Fruit fly (Drosophila melanogaster) whole organism, embryonic: ENCODE measurements around the gene CG11241.

Experiments used
- Awh ChIP-seq: fragments of 200-800 bp; sonication (Bioruptor generic); IDR thresholded peaks from 2 replicates; pipeline ENCODE4, ENCODE4 v1.3.6; 2022; ENCODE audit warnings: missing biosample characterization, missing genetic modification characterization
- B-H1 ChIP-seq: fragments of 200-800 bp; sonication (Bioruptor generic); IDR thresholded peaks from 3 replicates; pipeline ENCODE4 v1.3.6; 2022; ENCODE audit warnings: missing biosample characterization, missing genetic modification characterization
- Blimp-1 ChIP-seq: fragments of 200-800 bp; sonication (Bioruptor generic); optimal IDR thresholded peaks from 3 replicates; lab custom pipeline; 2018; ENCODE audit warnings: missing biosample characterization, missing genetic modification characterization, mild to moderate bottlenecking, moderate library complexity, missing genetic modification reagents
- CG1233 ChIP-seq: fragments of 200-800 bp; sonication (Bioruptor generic); optimal IDR thresholded peaks from 4 replicates; lab custom pipeline; 2018; ENCODE audit warnings: missing biosample characterization, mild to moderate bottlenecking, missing genetic modification characterization
- CG12769 ChIP-seq: fragments of 200-800 bp; sonication (Bioruptor generic); optimal IDR thresholded peaks from 2 replicates; lab custom pipeline; 2019; ENCODE audit warnings: missing biosample characterization, mild to moderate bottlenecking, missing genetic modification characterization, moderate library complexity
- CG13296 ChIP-seq: fragments of 200-800 bp; sonication (Bioruptor generic); optimal IDR thresholded peaks from 3 replicates; lab custom pipeline; 2018; ENCODE audit warnings: missing biosample characterization, mild to moderate bottlenecking, missing genetic modification characterization
- CG14710 ChIP-seq: fragments of 200-800 bp; sonication (Bioruptor generic); optimal IDR thresholded peaks from 3 replicates; lab custom pipeline; 2019; ENCODE audit warnings: missing biosample characterization, mild to moderate bottlenecking, missing genetic modification characterization, moderate library complexity
- CG14965 ChIP-seq: fragments of 200-800 bp; sonication (Bioruptor generic); optimal IDR thresholded peaks from 2 replicates; lab custom pipeline; 2016; ENCODE audit warnings: missing biosample characterization, missing genetic modification characterization, borderline replicate concordance
- CG15479 ChIP-seq: fragments of 200-800 bp; sonication (Bioruptor generic); optimal IDR thresholded peaks from 3 replicates; lab custom pipeline; 2019; ENCODE audit warnings: missing biosample characterization, mild to moderate bottlenecking, missing genetic modification characterization, moderate library complexity
- CG18599 ChIP-seq: fragments of 200-800 bp; sonication (Bioruptor generic); optimal IDR thresholded peaks from 3 replicates; lab custom pipeline; 2017; ENCODE audit warnings: missing biosample characterization, missing genetic modification characterization, mild to moderate bottlenecking, moderate library complexity, missing genetic modification reagents
- CG2199 ChIP-seq: fragments of 200-800 bp; sonication (Bioruptor generic); IDR thresholded peaks from 3 replicates; pipeline ENCODE4 v1.3.6; 2022; ENCODE audit warnings: missing biosample characterization, missing genetic modification characterization
- CG34376 ChIP-seq: fragments of 200-800 bp; sonication (Bioruptor generic); optimal IDR thresholded peaks from 2 replicates; lab custom pipeline; 2018; ENCODE audit warnings: missing biosample characterization, mild to moderate bottlenecking, missing genetic modification characterization
- CG3995 ChIP-seq: fragments of 200-800 bp; sonication (Bioruptor generic); optimal IDR thresholded peaks from 3 replicates; lab custom pipeline; 2016; ENCODE audit warnings: missing biosample characterization, missing genetic modification characterization
- CG7372 ChIP-seq: fragments of 200-800 bp; sonication (Bioruptor generic); IDR thresholded peaks from 2 replicates; pipeline ENCODE4 v1.3.6; 2022; ENCODE audit warnings: missing biosample characterization, missing genetic modification characterization
- CG7786 ChIP-seq: fragments of 200-800 bp; sonication (Bioruptor generic); optimal IDR thresholded peaks from 2 replicates; lab custom pipeline; 2016; ENCODE audit warnings: missing biosample characterization, missing genetic modification characterization
- CG8290 ChIP-seq, 3 experiments: fragments of 200-800 bp; sonication (Bioruptor generic); optimal IDR thresholded peaks; 2 replicates each; lab custom pipeline; 2016 to 2019; ENCODE audit warnings: missing biosample characterization in 3 of 3, missing genetic modification characterization in 3 of 3, mild to moderate bottlenecking in 2 of 3, moderate library complexity in 1 of 3
- CG8359 ChIP-seq: fragments of 200-800 bp; sonication (Bioruptor generic); optimal IDR thresholded peaks from 2 replicates; lab custom pipeline; 2017; ENCODE audit warnings: missing biosample characterization, mild to moderate bottlenecking, missing genetic modification characterization, borderline replicate concordance
- CG8944 ChIP-seq: fragments of 200-800 bp; sonication (Bioruptor generic); optimal IDR thresholded peaks from 3 replicates; lab custom pipeline; 2016; ENCODE audit warnings: missing biosample characterization, missing genetic modification characterization
- Elba2 ChIP-seq: fragments of 200-800 bp; sonication (Bioruptor generic); optimal IDR thresholded peaks from 3 replicates; lab custom pipeline; 2016; ENCODE audit warnings: missing biosample characterization, missing genetic modification characterization
- Fer3 ChIP-seq: fragments of 200-800 bp; sonication (Bioruptor generic); optimal IDR thresholded peaks from 2 replicates; lab custom pipeline; 2018; ENCODE audit warnings: missing biosample characterization, mild to moderate bottlenecking, missing genetic modification characterization, moderate library complexity
- H15 ChIP-seq: fragments of 200-800 bp; sonication (Bioruptor generic); IDR thresholded peaks from 3 replicates; pipeline ENCODE4 v1.3.6; 2022; ENCODE audit warnings: missing biosample characterization, missing genetic modification characterization
- Hey ChIP-seq: fragments of 200-800 bp; sonication (Bioruptor generic); optimal IDR thresholded peaks from 3 replicates; lab custom pipeline; 2018; ENCODE audit warnings: missing biosample characterization, mild to moderate bottlenecking, missing genetic modification characterization
- HmgZ ChIP-seq: fragments of 200-800 bp; sonication (Bioruptor generic); optimal IDR thresholded peaks from 2 replicates; lab custom pipeline; 2018; ENCODE audit warnings: missing biosample characterization, mild to moderate bottlenecking, missing genetic modification characterization
- Hr78 ChIP-seq, 2 experiments: fragments of 200-800 bp in 1 of 2; fragments of >200 bp in 1 of 2; sonication (Bioruptor generic) in 1 of 2; optimal IDR thresholded peaks; 2 replicates each; lab custom pipeline; 2017 to 2019; ENCODE audit warnings: missing biosample characterization in 2 of 2, missing genetic modification characterization in 2 of 2, mild to moderate bottlenecking in 1 of 2, moderate library complexity in 1 of 2
- Jarid2 ChIP-seq: fragments of 200-800 bp; sonication (Bioruptor generic); optimal IDR thresholded peaks from 3 replicates; lab custom pipeline; 2017; ENCODE audit warnings: mild to moderate bottlenecking, missing biosample characterization, missing genetic modification reagents, missing genetic modification characterization
- Med ChIP-seq: fragments of 200-800 bp; sonication (Bioruptor generic); peaks from one replicate; lab custom pipeline; 2016; ENCODE audit warnings: missing biosample characterization, missing genetic modification characterization, mild to moderate bottlenecking, inconsistent platforms, moderate library complexity
- Myb ChIP-seq: fragments of 200-800 bp; sonication (Bioruptor generic); optimal IDR thresholded peaks from 2 replicates; lab custom pipeline; 2016; ENCODE audit warnings: missing biosample characterization, missing genetic modification characterization
- NFAT ChIP-seq: fragments of 200-800 bp; sonication (Bioruptor generic); IDR thresholded peaks from 2 replicates; pipeline ENCODE4 v1.3.6; 2022; ENCODE audit warnings: missing biosample characterization, missing genetic modification characterization
- Spps ChIP-seq: fragments of 200-800 bp; sonication (Bioruptor generic); optimal IDR thresholded peaks from 2 replicates; lab custom pipeline; 2018; ENCODE audit warnings: missing biosample characterization, mild to moderate bottlenecking, missing genetic modification characterization
- Xbp1 ChIP-seq: fragments of 200-800 bp; sonication (Bioruptor generic); optimal IDR thresholded peaks from 3 replicates; lab custom pipeline; 2016; ENCODE audit warnings: missing biosample characterization, mild to moderate bottlenecking, missing genetic modification characterization
- chn ChIP-seq: fragments of 200-800 bp; sonication (Bioruptor generic); optimal IDR thresholded peaks from 2 replicates; lab custom pipeline; 2016; ENCODE audit warnings: missing biosample characterization, missing genetic modification characterization
- crol ChIP-seq: fragments of 200-800 bp; sonication (Bioruptor generic); IDR thresholded peaks from 2 replicates; pipeline ENCODE4 v1.3.6; 2022; ENCODE audit warnings: missing biosample characterization, missing genetic modification characterization
- cwo ChIP-seq: fragments of 200-800 bp; sonication (Bioruptor generic); optimal IDR thresholded peaks from 3 replicates; lab custom pipeline; 2017; ENCODE audit warnings: missing biosample characterization, missing genetic modification characterization, mild to moderate bottlenecking, moderate library complexity, missing genetic modification reagents
- ems ChIP-seq: fragments of 200-800 bp; sonication (Bioruptor generic); optimal IDR thresholded peaks from 3 replicates; lab custom pipeline; 2016; ENCODE audit warnings: missing biosample characterization, missing genetic modification characterization
- esg ChIP-seq: fragments of 200-800 bp; sonication (Bioruptor generic); conservative IDR thresholded peaks from 2 replicates; pipeline ENCODE4 v1.3.6; 2022; ENCODE audit warnings: missing biosample characterization, missing genetic modification characterization
- exex ChIP-seq: fragments of 200-800 bp; sonication (Bioruptor generic); optimal IDR thresholded peaks from 4 replicates; lab custom pipeline; 2018; ENCODE audit warnings: missing biosample characterization, mild to moderate bottlenecking, missing genetic modification characterization, moderate library complexity
- ftz-f1 ChIP-seq: fragments of 200-800 bp; sonication (Bioruptor generic); optimal IDR thresholded peaks from 2 replicates; lab custom pipeline; 2016; ENCODE audit warnings: missing biosample characterization, missing genetic modification characterization
- grn ChIP-seq: fragments of 200-800 bp; sonication (Bioruptor generic); optimal IDR thresholded peaks from 3 replicates; lab custom pipeline; 2017; ENCODE audit warnings: missing biosample characterization, missing genetic modification characterization
- hth ChIP-seq: fragments of >200 bp; optimal IDR thresholded peaks from 2 replicates; lab custom pipeline; 2017; ENCODE audit warnings: inconsistent platforms
- mam ChIP-seq: fragments of 200-800 bp; sonication (Bioruptor generic); optimal IDR thresholded peaks from 3 replicates; lab custom pipeline; 2016; ENCODE audit warnings: missing biosample characterization, missing genetic modification characterization
- nau ChIP-seq: fragments of 200-800 bp; sonication (Bioruptor generic); optimal IDR thresholded peaks from 3 replicates; lab custom pipeline; 2017; ENCODE audit warnings: missing biosample characterization, mild to moderate bottlenecking, missing genetic modification characterization, missing genetic modification reagents
- pros ChIP-seq: fragments of 200-800 bp; sonication (Bioruptor generic); optimal IDR thresholded peaks from 3 replicates; lab custom pipeline; 2019; ENCODE audit warnings: missing biosample characterization, mild to moderate bottlenecking, missing genetic modification characterization, moderate library complexity
- pum ChIP-seq: fragments of 200-800 bp; sonication (Bioruptor generic); optimal IDR thresholded peaks from 2 replicates; lab custom pipeline; 2016; ENCODE audit warnings: missing biosample characterization, missing genetic modification characterization
- sug ChIP-seq: fragments of 200-800 bp; optimal IDR thresholded peaks from 2 replicates; lab custom pipeline; 2019; ENCODE audit warnings: missing biosample characterization, mild to moderate bottlenecking, missing genetic modification characterization, moderate library complexity
- zen ChIP-seq: fragments of 200-800 bp; sonication (Bioruptor generic); optimal IDR thresholded peaks from 3 replicates; lab custom pipeline; 2018; ENCODE audit warnings: missing biosample characterization, mild to moderate bottlenecking, missing genetic modification characterization, moderate library complexity

Gene CG11241

dm6 chr3L:22737732-22738611 is at the start of gene CG11241:
CG11241 (minus strand) TSS chr3L:22738420.
- TF ChIP-seq CG8290 (GFP tag; optimal IDR thresholded peaks at IDR 0.05; lab: Kevin White, UChicago), result no peak
- TF ChIP-seq CG8290 (tag; optimal IDR thresholded peaks at IDR 0.05; lab: Kevin White, UChicago), result peak in 1 of 2 experiments; percentile 1
- TF ChIP-seq H15 (GFP tag; lab: Robert Waterston, UW), result no peak
- no peak for TF ChIP-seq CG8944
- TF ChIP-seq hth (lab: Kevin White, UChicago), result no peak
- no peak for TF ChIP-seq CG7372 (GFP tag; lab: Robert Waterston, UW)
- no peak for TF ChIP-seq NFAT (GFP tag; lab: Robert Waterston, UW)
- TF ChIP-seq CG12769 (tag; lab: Kevin White, UChicago), result peak; percentile 45
- TF ChIP-seq ftz-f1 (GFP tag; lab: Kevin White, UChicago), result peak; percentile 84
- no peak for TF ChIP-seq CG13296
- TF ChIP-seq CG7786, result no peak
- TF ChIP-seq CG8359 (GFP tag; lab: Kevin White, UChicago), result no peak
- TF ChIP-seq CG1233 (GFP tag; lab: Kevin White, UChicago), result no peak
- peak; percentile 51 for TF ChIP-seq CG3995
- TF ChIP-seq Blimp-1 (GFP tag; lab: Kevin White, UChicago), result no peak
- TF ChIP-seq CG2199 (GFP tag; lab: Robert Waterston, UW), result 0 out of 3 replicates have a peak, but pooled peaks have one; percentile 41
- TF ChIP-seq mam (GFP tag; lab: Kevin White, UChicago), result no peak
- TF ChIP-seq Hr78 (GFP tag; optimal IDR thresholded peaks at IDR 0.05; lab: Kevin White, UChicago), result peak in 1 of 2 experiments; percentile 18
- no peak for TF ChIP-seq pros
- no peak for TF ChIP-seq CG14965 (GFP tag; lab: Kevin White, UChicago)
- no peak for TF ChIP-seq Xbp1
- TF ChIP-seq crol (GFP tag; lab: Robert Waterston, UW), result no peak
- TF ChIP-seq Jarid2 (GFP tag; lab: Kevin White, UChicago), result peak; percentile 40
- peak; percentile 72 for TF ChIP-seq Hey (tag; lab: Kevin White, UChicago)
- TF ChIP-seq chn (GFP tag; lab: Kevin White, UChicago), result no peak
- TF ChIP-seq CG18599 (GFP tag; lab: Kevin White, UChicago), result peak; percentile 12
- no peak for TF ChIP-seq ems
- no peak for TF ChIP-seq esg (GFP tag; lab: Robert Waterston, UW)
- TF ChIP-seq HmgZ (tag; lab: Kevin White, UChicago), result peak; percentile 15
- peak; percentile 32 for TF ChIP-seq CG15479
- peak; percentile 24 for TF ChIP-seq CG34376 (GFP tag; lab: Kevin White, UChicago)
- no peak for TF ChIP-seq B-H1 (GFP tag; lab: Robert Waterston, UW)
- no peak for TF ChIP-seq Myb (GFP tag; lab: Kevin White, UChicago)
- peak; percentile 45 for TF ChIP-seq grn (GFP tag; lab: Kevin White, UChicago)
- no peak for TF ChIP-seq pum (GFP tag; lab: Kevin White, UChicago)
- TF ChIP-seq exex (tag; lab: Kevin White, UChicago), result peak; percentile 22
- TF ChIP-seq Med (GFP tag; lab: Kevin White, UChicago), result peak; percentile 64
- peak; percentile 77 for TF ChIP-seq cwo (GFP tag; lab: Kevin White, UChicago)
- TF ChIP-seq Spps, result no peak
- TF ChIP-seq CG14710 (tag; lab: Kevin White, UChicago), result no peak
- no peak for TF ChIP-seq zen (tag; lab: Kevin White, UChicago)
- TF ChIP-seq Awh (GFP tag; lab: Robert Waterston, UW), result no peak
- no peak for TF ChIP-seq Fer3 (tag; lab: Kevin White, UChicago)
- peak; percentile 100 for TF ChIP-seq sug
- peak; percentile 62 for TF ChIP-seq Elba2 (GFP tag; lab: Kevin White, UChicago)
- no peak for TF ChIP-seq nau
